Worm (Caenorhabditis elegans): ENCODE measurements around the gene srw-129.

The srw-129 gene

DNA sequence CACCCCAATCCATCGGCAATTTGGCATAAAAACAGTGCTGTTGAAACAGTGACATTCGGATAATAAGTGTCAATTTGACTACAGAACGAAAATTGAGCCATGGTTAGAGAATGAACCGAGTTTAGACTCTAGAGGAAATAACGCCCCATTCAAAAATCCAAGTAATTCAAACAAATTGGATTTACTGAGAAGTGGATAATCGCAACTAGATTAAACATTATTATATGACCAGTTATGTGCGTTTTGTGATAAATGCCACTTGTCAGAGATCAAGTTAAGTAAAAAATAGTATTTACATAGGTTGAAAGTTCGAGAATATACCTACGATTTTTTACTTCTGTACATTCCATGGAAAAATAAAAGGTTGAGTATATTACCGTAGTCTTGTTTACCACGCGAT is 13.6 kb downstream of the srw-129 start, which contains the start of gene srw-139:
Gene srw-139, minus strand, starts transcription at position 101 of the 400 bp plus-strand sequence.
- TF ChIP-seq klf-2 (GFP tag; conservative IDR thresholded peaks at IDR 0.05) (no peak), flt-1 (GFP tag; IDR thresholded peaks at IDR 0.05) (no peak), T22C8.4 (GFP tag; IDR thresholded peaks at IDR 0.05) (no peak), tab-1 (GFP tag; IDR thresholded peaks at IDR 0.05) (no peak), med-1 (GFP tag; optimal IDR thresholded peaks at IDR 0.05; ENCODE audit: insufficient read depth) (no peak), cog-1 (tag; optimal IDR thresholded peaks at IDR 0.05) (no peak), ztf-29 (GFP tag; IDR thresholded peaks at IDR 0.05) (no peak), ref-1 (GFP tag; conservative IDR thresholded peaks at IDR 0.05) (no peak), ztf-23 (GFP tag; IDR thresholded peaks at IDR 0.05) (no peak)

DNA sequence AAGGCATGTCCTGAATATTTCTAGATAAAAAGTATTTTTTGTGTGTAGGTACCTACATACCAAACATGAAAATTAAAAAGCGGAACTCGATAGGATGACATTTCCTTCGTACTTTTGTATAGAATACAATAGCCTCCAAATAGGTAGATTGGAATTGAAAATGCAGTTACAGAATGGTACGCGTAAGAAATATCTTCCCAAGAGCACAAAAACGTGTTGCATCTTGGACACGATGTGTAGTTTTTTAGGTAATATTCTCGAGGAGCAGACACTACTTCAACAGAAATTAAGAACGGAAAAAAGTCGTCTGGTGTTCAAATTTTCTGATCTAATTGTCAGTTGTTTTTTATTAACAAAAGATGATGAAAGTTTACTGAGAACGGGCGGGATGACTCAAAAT is 15.7 kb downstream of the srw-129 start, which contains the start of gene srh-85:
Gene srh-85, minus strand, starts transcription at position 101 of the 400 bp plus-strand sequence.
- TF ChIP-seq cog-1 (tag; optimal IDR thresholded peaks at IDR 0.05) (no peak), klf-2 (GFP tag; conservative IDR thresholded peaks at IDR 0.05) (no peak), ztf-23 (GFP tag; IDR thresholded peaks at IDR 0.05) (no peak), ztf-29 (GFP tag; IDR thresholded peaks at IDR 0.05) (no peak), ref-1 (GFP tag; conservative IDR thresholded peaks at IDR 0.05) (no peak)

DNA sequence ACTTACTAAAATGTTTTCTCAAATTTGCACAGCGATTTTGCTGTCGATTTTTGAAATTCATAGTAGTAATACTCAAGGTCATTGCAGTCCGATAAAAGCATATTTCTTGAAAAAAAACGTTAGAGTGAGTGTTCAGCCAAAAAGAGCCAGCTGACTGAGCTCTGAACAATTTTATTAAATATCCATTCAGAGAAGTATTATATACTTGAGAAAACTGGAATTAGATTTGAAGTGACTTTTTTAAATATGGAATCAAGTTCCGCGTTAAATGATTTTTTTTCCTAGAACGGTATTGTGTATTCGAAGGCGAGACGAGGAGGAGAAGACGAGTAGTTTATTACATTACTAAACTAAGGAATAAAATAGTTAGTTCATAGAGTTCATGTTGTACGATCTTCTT is 19.7 kb downstream of the srw-129 start, which contains the start of gene srw-121:
Gene srw-121, minus strand, starts transcription at position 101 of the 400 bp plus-strand sequence.
- TF ChIP-seq klf-2 (GFP tag; conservative IDR thresholded peaks at IDR 0.05): no peak
- TF ChIP-seq ztf-23 (GFP tag; IDR thresholded peaks at IDR 0.05): no peak
- no peak for TF ChIP-seq med-1 (GFP tag; optimal IDR thresholded peaks at IDR 0.05; ENCODE audit: insufficient read depth)
- TF ChIP-seq tab-1 (GFP tag; IDR thresholded peaks at IDR 0.05): no peak
- no peak for TF ChIP-seq T22C8.4 (GFP tag; IDR thresholded peaks at IDR 0.05)
- no peak for TF ChIP-seq ztf-29 (GFP tag; IDR thresholded peaks at IDR 0.05)
- no peak for TF ChIP-seq ref-1 (GFP tag; conservative IDR thresholded peaks at IDR 0.05)
- TF ChIP-seq cog-1 (tag; optimal IDR thresholded peaks at IDR 0.05): no peak
- no peak for TF ChIP-seq flt-1 (GFP tag; IDR thresholded peaks at IDR 0.05)

DNA sequence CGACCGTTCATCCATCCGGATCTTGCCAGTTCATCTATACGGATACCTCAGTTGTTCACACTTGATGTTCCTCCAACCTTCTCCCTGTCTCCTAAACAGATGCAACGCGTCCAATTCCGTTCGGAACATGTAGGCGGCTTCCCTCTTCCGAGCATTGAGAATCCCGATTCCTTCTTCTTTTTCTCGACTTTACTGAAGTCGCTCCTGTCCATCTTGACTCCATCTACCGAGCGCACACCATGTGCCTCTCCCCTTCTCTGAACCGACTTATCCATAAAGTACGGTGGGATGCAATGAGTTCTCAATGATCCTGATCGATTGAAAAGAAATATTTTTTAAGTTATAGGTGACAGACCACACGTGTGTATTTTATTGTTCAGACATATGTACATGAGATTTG is 20.3 kb downstream of the srw-129 start:
- no peak for TF ChIP-seq ztf-29 (GFP tag; IDR thresholded peaks at IDR 0.05)
- no peak for TF ChIP-seq ref-1 (GFP tag; conservative IDR thresholded peaks at IDR 0.05)
- TF ChIP-seq med-1 (GFP tag; optimal IDR thresholded peaks at IDR 0.05; ENCODE audit: insufficient read depth): no peak
- no peak for TF ChIP-seq cog-1 (tag; optimal IDR thresholded peaks at IDR 0.05)
- no peak for TF ChIP-seq ztf-23 (GFP tag; IDR thresholded peaks at IDR 0.05)
- TF ChIP-seq flt-1 (GFP tag; IDR thresholded peaks at IDR 0.05): no peak
- TF ChIP-seq T22C8.4 (GFP tag; IDR thresholded peaks at IDR 0.05): no peak
- TF ChIP-seq klf-2 (GFP tag; conservative IDR thresholded peaks at IDR 0.05): no peak
- no peak for TF ChIP-seq tab-1 (GFP tag; IDR thresholded peaks at IDR 0.05)

DNA sequence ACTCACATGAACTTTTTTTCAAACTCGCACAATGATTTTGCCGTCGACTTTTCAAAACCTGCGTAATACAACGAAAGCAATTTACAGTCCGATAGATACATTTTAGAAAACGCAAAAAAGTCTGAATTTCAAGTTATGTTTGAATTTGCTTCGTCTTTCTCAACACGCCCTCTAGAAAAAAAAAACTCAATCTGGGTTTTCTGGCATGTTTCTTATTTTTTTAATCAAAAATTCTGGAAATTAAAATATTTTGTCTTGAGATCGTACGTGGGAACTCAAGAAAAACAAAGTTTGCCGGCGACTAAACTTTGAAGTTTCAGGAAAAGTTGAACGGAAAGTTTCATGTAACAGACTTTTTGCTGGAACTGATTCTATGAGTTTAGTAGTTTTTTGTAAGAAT is 22.1 kb downstream of the srw-129 start, which contains the start of gene srw-115:
Gene srw-115, minus strand, starts transcription at position 101 of the 400 bp plus-strand sequence.
- TF ChIP-seq ztf-29 (GFP tag; IDR thresholded peaks at IDR 0.05) (no peak), T22C8.4 (GFP tag; IDR thresholded peaks at IDR 0.05) (no peak), flt-1 (GFP tag; IDR thresholded peaks at IDR 0.05) (no peak), ref-1 (GFP tag; conservative IDR thresholded peaks at IDR 0.05) (no peak), tab-1 (GFP tag; IDR thresholded peaks at IDR 0.05) (no peak), klf-2 (GFP tag; conservative IDR thresholded peaks at IDR 0.05) (no peak), med-1 (GFP tag; optimal IDR thresholded peaks at IDR 0.05; ENCODE audit: insufficient read depth) (no peak), cog-1 (tag; optimal IDR thresholded peaks at IDR 0.05) (no peak)

DNA sequence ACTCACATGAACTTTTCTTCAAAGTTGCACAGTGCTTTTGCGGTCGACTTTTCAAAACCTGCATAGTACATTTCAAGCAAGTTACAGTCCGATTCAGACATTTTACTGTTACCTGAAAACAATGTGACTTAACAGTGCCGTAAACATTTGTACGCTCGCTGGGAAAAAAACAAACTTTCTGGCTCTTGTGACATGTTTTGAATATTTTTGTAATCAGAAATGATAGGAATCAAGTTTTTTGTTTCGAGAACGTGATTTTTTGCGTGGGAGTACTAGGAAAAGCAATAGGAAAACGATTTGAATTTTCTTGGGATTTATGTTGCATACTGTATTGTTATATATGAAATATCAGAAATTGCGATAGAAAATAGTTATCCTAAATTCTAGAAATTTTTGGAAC is 24.4 kb downstream of the srw-129 start, which contains the start of gene srw-120:
Gene srw-120, minus strand, starts transcription at position 101 of the 400 bp plus-strand sequence.
- TF ChIP-seq klf-2 (GFP tag; conservative IDR thresholded peaks at IDR 0.05) (no peak), flt-1 (GFP tag; IDR thresholded peaks at IDR 0.05) (no peak), T22C8.4 (GFP tag; IDR thresholded peaks at IDR 0.05) (no peak), ref-1 (GFP tag; conservative IDR thresholded peaks at IDR 0.05) (no peak), med-1 (GFP tag; optimal IDR thresholded peaks at IDR 0.05; ENCODE audit: insufficient read depth) (no peak), ztf-23 (GFP tag; IDR thresholded peaks at IDR 0.05) (no peak), tab-1 (GFP tag; IDR thresholded peaks at IDR 0.05) (no peak), cog-1 (tag; optimal IDR thresholded peaks at IDR 0.05) (no peak), ztf-29 (GFP tag; IDR thresholded peaks at IDR 0.05) (no peak)

DNA sequence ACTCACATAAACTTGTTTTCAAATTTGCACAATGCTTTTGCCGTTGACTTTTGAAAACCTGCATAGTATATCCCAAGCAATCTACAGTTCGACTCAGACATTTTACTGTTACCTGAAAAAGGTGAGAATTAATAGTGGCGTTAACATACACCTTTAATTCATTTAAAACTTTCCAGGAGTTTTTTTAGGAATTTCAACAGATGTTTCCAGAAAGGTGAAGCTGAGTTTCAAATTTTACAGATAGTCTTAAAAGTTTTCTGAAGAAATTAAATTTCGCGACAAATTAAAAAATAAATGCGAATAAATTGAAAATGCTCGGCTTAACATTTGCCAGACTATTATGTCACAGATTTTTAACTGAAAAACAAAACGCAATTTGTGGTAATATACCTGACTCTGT is 28.0 kb downstream of the srw-129 start, which contains the start of gene srw-119:
Gene srw-119, minus strand, starts transcription at position 101 of the 400 bp plus-strand sequence.
- no peak for TF ChIP-seq cog-1 (tag; optimal IDR thresholded peaks at IDR 0.05)
- TF ChIP-seq klf-2 (GFP tag; conservative IDR thresholded peaks at IDR 0.05): no peak

DNA sequence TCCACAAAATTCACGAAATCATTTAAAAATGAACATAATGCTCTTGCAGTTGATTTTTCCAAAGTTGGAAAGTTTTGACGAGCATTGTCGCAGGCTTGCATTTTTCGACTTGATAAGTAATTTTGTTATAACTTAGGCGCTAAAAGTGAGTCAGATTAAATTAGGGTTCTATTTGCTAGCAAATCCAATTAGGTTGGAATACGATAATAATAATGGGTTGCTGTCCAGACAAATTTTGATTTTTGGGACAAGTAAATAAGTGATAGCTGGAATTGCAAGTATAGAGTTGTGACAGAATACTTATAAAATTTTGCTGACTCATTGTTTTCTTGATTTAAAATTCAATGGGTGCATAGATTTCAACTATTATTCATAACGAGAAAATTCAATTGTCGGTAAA is 34.2 kb downstream of the srw-129 start, which contains the start of gene srw-112:
Gene srw-112, minus strand, starts transcription at position 101 of the 400 bp plus-strand sequence.
- TF ChIP-seq T22C8.4 (GFP tag; IDR thresholded peaks at IDR 0.05) (no peak), flt-1 (GFP tag; IDR thresholded peaks at IDR 0.05) (no peak), ztf-29 (GFP tag; IDR thresholded peaks at IDR 0.05) (no peak)

DNA sequence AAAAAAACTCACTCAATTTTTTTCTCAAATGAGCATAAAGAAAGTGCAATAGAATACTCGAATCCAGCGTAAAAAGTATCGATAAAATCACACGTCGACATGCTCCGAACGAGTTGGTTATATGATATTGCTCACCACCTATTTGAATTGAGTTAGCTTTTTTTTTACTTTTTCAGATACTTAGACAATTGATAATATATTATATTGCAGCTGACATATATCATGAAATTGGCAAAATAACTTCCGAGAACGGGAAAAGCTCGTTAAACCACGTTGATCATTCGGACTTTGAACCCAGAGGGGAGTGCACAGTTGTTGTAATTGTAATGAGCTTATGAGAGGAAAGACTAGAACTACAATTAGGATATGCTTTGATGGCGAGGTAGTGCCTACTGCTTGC is 38.7 kb downstream of the srw-129 start, which contains the start of gene srw-136:
Gene srw-136, minus strand, starts transcription at position 101 of the 400 bp plus-strand sequence.
- no peak for TF ChIP-seq ref-1 (GFP tag; conservative IDR thresholded peaks at IDR 0.05)
- no peak for TF ChIP-seq ztf-29 (GFP tag; IDR thresholded peaks at IDR 0.05)
- no peak for TF ChIP-seq cog-1 (tag; optimal IDR thresholded peaks at IDR 0.05)
- no peak for TF ChIP-seq T22C8.4 (GFP tag; IDR thresholded peaks at IDR 0.05)
- no peak for TF ChIP-seq klf-2 (GFP tag; conservative IDR thresholded peaks at IDR 0.05)
- TF ChIP-seq med-1 (GFP tag; optimal IDR thresholded peaks at IDR 0.05; ENCODE audit: insufficient read depth): no peak
- TF ChIP-seq tab-1 (GFP tag; IDR thresholded peaks at IDR 0.05): no peak
- TF ChIP-seq ztf-23 (GFP tag; IDR thresholded peaks at IDR 0.05): no peak

DNA sequence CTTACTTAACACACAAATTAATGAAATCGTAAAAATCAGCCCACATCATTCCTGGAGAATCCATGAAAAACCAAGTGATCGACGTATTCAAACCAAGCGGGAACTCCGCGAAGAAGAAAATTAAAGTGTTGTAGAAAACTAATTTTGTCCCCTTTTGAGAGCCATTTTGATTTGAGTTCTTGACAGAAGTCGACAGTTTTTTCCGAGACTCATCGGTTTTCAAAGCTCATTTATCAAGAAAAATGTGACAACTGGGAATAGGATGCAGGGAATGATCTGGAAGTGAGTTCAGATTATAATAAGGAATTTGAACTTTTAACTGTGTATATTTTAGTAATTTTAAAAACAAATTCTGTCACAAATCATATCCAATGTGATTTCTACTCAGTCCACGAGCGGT is 39.6 kb downstream of the srw-129 start, which contains the start of gene srw-135:
Gene srw-135, minus strand, starts transcription at position 101 of the 400 bp plus-strand sequence.
- no peak for TF ChIP-seq med-1 (GFP tag; optimal IDR thresholded peaks at IDR 0.05; ENCODE audit: insufficient read depth)
- no peak for TF ChIP-seq cog-1 (tag; optimal IDR thresholded peaks at IDR 0.05)
- TF ChIP-seq flt-1 (GFP tag; IDR thresholded peaks at IDR 0.05): no peak
- no peak for TF ChIP-seq ztf-23 (GFP tag; IDR thresholded peaks at IDR 0.05)
- no peak for TF ChIP-seq tab-1 (GFP tag; IDR thresholded peaks at IDR 0.05)
- TF ChIP-seq ztf-29 (GFP tag; IDR thresholded peaks at IDR 0.05): no peak
- no peak for TF ChIP-seq T22C8.4 (GFP tag; IDR thresholded peaks at IDR 0.05)
- TF ChIP-seq klf-2 (GFP tag; conservative IDR thresholded peaks at IDR 0.05): no peak
- TF ChIP-seq ref-1 (GFP tag; conservative IDR thresholded peaks at IDR 0.05): no peak
